Fruit fly (Drosophila melanogaster) whole organism, pupa: ENCODE data around the gene CG4653.

Source experiments
- CG10348 ChIP-seq: fragments of 200-800 bp; sonication (Bioruptor generic); IDR thresholded peaks from 2 replicates; pipeline ENCODE4 v1.3.6; 2022; ENCODE audit warnings: missing biosample characterization, missing genetic modification characterization
- CG12605 ChIP-seq: fragments of 200-800 bp; sonication (Bioruptor generic); IDR thresholded peaks from 2 replicates; pipeline ENCODE4 v1.3.6; 2022; ENCODE audit warnings: missing biosample characterization, missing genetic modification characterization
- CG13204 ChIP-seq: fragments of 200-800 bp; sonication (Bioruptor generic); optimal IDR thresholded peaks from 2 replicates; lab custom pipeline; 2018; ENCODE audit warnings: missing biosample characterization, mild to moderate bottlenecking, missing genetic modification characterization, moderate library complexity
- CG14655 ChIP-seq: fragments of 200-800 bp; sonication (Bioruptor generic); optimal IDR thresholded peaks from 3 replicates; lab custom pipeline; 2017; ENCODE audit warnings: mild to moderate bottlenecking, missing biosample characterization, missing genetic modification reagents, missing genetic modification characterization
- CG15710 ChIP-seq: fragments of 200-800 bp; sonication (Bioruptor generic); optimal IDR thresholded peaks from 2 replicates; lab custom pipeline; 2018; ENCODE audit warnings: missing biosample characterization, mild to moderate bottlenecking, missing genetic modification characterization, moderate library complexity
- CG17806 ChIP-seq: fragments of 200-800 bp; sonication (Bioruptor generic); optimal IDR thresholded peaks from 2 replicates; lab custom pipeline; 2018; ENCODE audit warnings: missing biosample characterization, mild to moderate bottlenecking, missing genetic modification characterization, moderate library complexity
- CG34367 ChIP-seq: fragments of 200-800 bp; sonication (Bioruptor generic); optimal IDR thresholded peaks from 2 replicates; lab custom pipeline; 2018; ENCODE audit warnings: missing biosample characterization, mild to moderate bottlenecking, missing genetic modification characterization
- CG4496 ChIP-seq: fragments of 200-800 bp; sonication (Bioruptor generic); IDR thresholded peaks from 3 replicates; pipeline ENCODE4 v1.3.6; 2022; ENCODE audit warnings: missing biosample characterization, missing genetic modification characterization
- CG8159 ChIP-seq: fragments of 200-800 bp; sonication (Bioruptor generic); optimal IDR thresholded peaks from 3 replicates; lab custom pipeline; 2018; ENCODE audit warnings: missing biosample characterization, mild to moderate bottlenecking, missing genetic modification characterization, moderate library complexity
- CG8301 ChIP-seq: fragments of 200-800 bp; sonication (Bioruptor generic); optimal IDR thresholded peaks from 2 replicates; lab custom pipeline; 2018; ENCODE audit warnings: missing biosample characterization, mild to moderate bottlenecking, missing genetic modification characterization
- CG9948 ChIP-seq: fragments of 200-800 bp; sonication (Bioruptor generic); optimal IDR thresholded peaks from 2 replicates; lab custom pipeline; 2018; ENCODE audit warnings: missing biosample characterization, mild to moderate bottlenecking, missing genetic modification characterization, moderate library complexity
- D1 ChIP-seq: fragments of 200-800 bp; sonication (Bioruptor generic); optimal IDR thresholded peaks from 2 replicates; lab custom pipeline; 2018; ENCODE audit warnings: missing biosample characterization, mild to moderate bottlenecking, missing genetic modification characterization, moderate library complexity
- EcR ChIP-seq: fragments of 200-800 bp; sonication (Bioruptor generic); optimal IDR thresholded peaks from 3 replicates; lab custom pipeline; 2019; ENCODE audit warnings: missing biosample characterization, missing genetic modification characterization, mild to moderate bottlenecking, moderate library complexity, missing genetic modification reagents
- Ets98B ChIP-seq: fragments of 200-800 bp; sonication (Bioruptor generic); IDR thresholded peaks from 2 replicates; pipeline ENCODE4 v1.3.6; 2022; ENCODE audit warnings: missing biosample characterization, missing genetic modification characterization
- Pif1A ChIP-seq: fragments of 200-800 bp; sonication (Bioruptor generic); optimal IDR thresholded peaks from 3 replicates; lab custom pipeline; 2016; ENCODE audit warnings: missing biosample characterization, missing genetic modification characterization
- Pif1B ChIP-seq: fragments of 200-800 bp; sonication (Bioruptor generic); optimal IDR thresholded peaks from 3 replicates; lab custom pipeline; 2016; ENCODE audit warnings: missing biosample characterization, missing genetic modification characterization
- Snoo ChIP-seq: fragments of 200-800 bp; sonication (Bioruptor generic); optimal IDR thresholded peaks from 3 replicates; lab custom pipeline; 2017; ENCODE audit warnings: missing biosample characterization, mild to moderate bottlenecking, missing genetic modification characterization, inconsistent platforms
- fd96Ca ChIP-seq: fragments of 200-800 bp; sonication (Bioruptor generic); IDR thresholded peaks from 3 replicates; pipeline ENCODE4 v1.3.6; 2022; ENCODE audit warnings: missing biosample characterization, missing genetic modification characterization
- gl ChIP-seq: fragments of 200-800 bp; sonication (Bioruptor generic); optimal IDR thresholded peaks from 2 replicates; lab custom pipeline; 2018; ENCODE audit warnings: missing biosample characterization, mild to moderate bottlenecking, missing genetic modification characterization
- rn ChIP-seq: fragments of 200-800 bp; sonication (Bioruptor generic); IDR thresholded peaks from 2 replicates; pipeline ENCODE4 v1.3.6; 2022; ENCODE audit warnings: missing biosample characterization, missing genetic modification characterization

CG4653 gene

DNA sequence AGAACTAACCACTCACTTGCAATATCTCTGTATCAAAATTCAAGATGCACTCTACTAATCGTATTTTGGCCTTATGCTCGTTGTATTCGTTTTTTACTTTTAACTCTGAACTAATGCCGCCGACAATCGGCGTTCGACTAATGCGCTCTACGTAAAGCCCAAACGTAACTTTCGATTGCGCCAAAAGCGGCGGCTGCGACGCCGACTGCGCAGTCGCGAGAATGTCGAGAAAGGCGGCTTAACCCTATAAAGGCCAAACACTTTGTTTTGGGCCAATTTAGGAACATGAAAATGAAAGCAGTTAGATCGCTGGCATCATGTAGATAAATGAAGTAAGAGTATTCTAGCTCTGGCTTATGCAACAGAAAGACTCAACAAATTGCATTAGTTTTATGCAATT, 31.0 kb upstream of the CG4653 start:
- TF ChIP-seq CG14655 = no peak
- TF ChIP-seq CG4496 (GFP tag; lab: Robert Waterston, UW) = no peak
- TF ChIP-seq gl (tag; lab: Kevin White, UChicago) = no peak
- TF ChIP-seq Snoo = no peak
- no peak for TF ChIP-seq EcR (GFP tag; lab: Kevin White, UChicago)
- no peak for TF ChIP-seq CG10348 (GFP tag; lab: Robert Waterston, UW)
- TF ChIP-seq CG17806 (tag; lab: Kevin White, UChicago) = no peak
- TF ChIP-seq Ets98B (GFP tag; lab: Robert Waterston, UW) = no peak
- TF ChIP-seq Pif1A (GFP tag; lab: Kevin White, UChicago) = no peak
- TF ChIP-seq fd96Ca (GFP tag; lab: Robert Waterston, UW) = no peak
- TF ChIP-seq rn (GFP tag; lab: Robert Waterston, UW) = no peak
- TF ChIP-seq CG13204 (GFP tag; lab: Kevin White, UChicago) = no peak
- no peak for TF ChIP-seq Pif1B
- no peak for TF ChIP-seq D1 (tag; lab: Kevin White, UChicago)

DNA sequence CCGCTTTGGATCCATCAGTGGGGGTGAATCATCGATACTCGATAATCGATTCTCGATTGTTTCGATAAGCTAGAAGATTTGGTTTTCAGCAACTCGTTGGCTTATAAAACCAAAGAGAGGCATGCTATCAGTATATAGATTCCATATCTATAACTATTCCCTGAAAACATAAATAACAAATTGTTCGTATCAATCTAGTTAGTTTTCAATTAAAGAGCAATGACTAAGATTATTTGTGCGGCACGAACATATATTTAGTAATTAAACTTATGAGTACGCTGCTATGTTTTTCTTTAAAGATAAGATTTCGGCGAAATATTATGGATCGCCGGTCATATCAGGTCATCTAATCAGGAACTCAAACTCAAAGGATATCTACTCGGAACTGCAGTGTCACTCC, 29.3 kb upstream of the CG4653 start:
- no peak for TF ChIP-seq Ets98B (GFP tag; lab: Robert Waterston, UW)
- no peak for TF ChIP-seq Pif1A (GFP tag; lab: Kevin White, UChicago)

dm6 chrX:16676653-16677052, 27.2 kb upstream of the CG4653 start, which contains the start of gene CG13012:
TSS of gene CG13012 (minus strand) at chrX:16676753.
- no peak for TF ChIP-seq CG13204 (GFP tag; lab: Kevin White, UChicago)
- no peak for TF ChIP-seq CG8301 (tag; lab: Kevin White, UChicago)
- no peak for TF ChIP-seq D1 (tag; lab: Kevin White, UChicago)
- TF ChIP-seq Pif1A (GFP tag; lab: Kevin White, UChicago) = no peak
- no peak for TF ChIP-seq CG34367 (tag; lab: Kevin White, UChicago)
- no peak for TF ChIP-seq Snoo
- no peak for TF ChIP-seq Ets98B (GFP tag; lab: Robert Waterston, UW)

DNA sequence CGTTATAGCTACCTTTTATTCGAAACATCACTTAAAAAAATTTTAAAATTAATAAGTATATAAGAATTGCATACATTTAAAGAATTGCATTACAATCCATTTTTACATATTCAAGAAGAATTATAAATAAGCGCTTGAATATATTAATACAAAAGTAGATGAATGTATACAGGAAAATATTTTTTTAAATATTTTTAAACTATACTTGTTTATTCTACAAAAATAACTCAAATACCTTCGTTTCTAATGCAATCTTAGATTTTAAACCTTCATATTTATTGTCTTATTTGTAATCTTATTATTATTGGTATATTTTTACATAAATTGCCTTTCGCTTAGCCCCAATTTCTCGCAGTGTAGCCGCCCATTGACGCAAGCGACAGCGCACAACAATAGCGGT, 26.7 kb upstream of the CG4653 start:
- TF ChIP-seq CG17806 (tag; lab: Kevin White, UChicago) = no peak
- 0 out of 3 replicates have a peak, but pooled peaks have one; percentile 14 for TF ChIP-seq CG4496 (GFP tag; lab: Robert Waterston, UW)
- peak; percentile 13 for TF ChIP-seq Snoo
- peak; percentile 20 for TF ChIP-seq CG15710 (tag; lab: Kevin White, UChicago)
- TF ChIP-seq CG8159 (tag; lab: Kevin White, UChicago) = peak; percentile 18
- peak; percentile 25 for TF ChIP-seq CG9948 (tag; lab: Kevin White, UChicago)

DNA sequence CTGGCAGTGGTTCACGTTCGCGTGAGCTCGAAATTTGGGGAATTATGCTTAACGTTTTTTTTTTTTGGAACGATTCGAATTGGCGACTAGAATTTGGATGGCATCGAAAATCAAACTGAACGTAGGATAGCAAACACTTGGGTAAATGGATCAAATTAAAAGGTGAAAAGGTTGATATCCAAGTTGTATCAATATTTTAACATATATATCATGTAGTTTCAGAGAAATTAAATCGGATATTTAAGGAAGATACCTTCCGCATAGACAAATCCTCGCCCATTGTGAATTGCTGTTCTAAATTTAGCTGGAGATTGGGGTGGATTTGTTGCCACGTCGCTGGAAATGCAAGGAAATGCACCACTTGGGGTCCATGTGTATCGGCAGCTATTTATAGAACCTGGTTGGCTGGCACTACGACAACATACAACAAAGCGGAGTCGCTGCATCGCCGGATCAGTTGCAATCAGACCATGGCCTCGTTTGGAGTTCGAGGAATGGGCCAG, 25.0 kb upstream of the CG4653 start, which contains the start of the genes CG13010 and sing:
Gene CG13010 (minus strand): TSS at position 101 of the 503 bp plus-strand sequence.
Gene sing (plus strand): TSS at position 453 of the 503 bp plus-strand sequence.
- TF ChIP-seq Pif1B (no peak), CG13204 (GFP tag; lab: Kevin White, UChicago) (no peak), CG8301 (tag; lab: Kevin White, UChicago) (no peak), CG17806 (tag; lab: Kevin White, UChicago) (no peak), CG15710 (tag; lab: Kevin White, UChicago) (no peak), CG10348 (GFP tag; lab: Robert Waterston, UW) (no peak), D1 (tag; lab: Kevin White, UChicago) (no peak), gl (tag; lab: Kevin White, UChicago) (no peak)

- TF ChIP-seq CG4496 (GFP tag; lab: Robert Waterston, UW) (0 out of 3 replicates have a peak, but pooled peaks have one; percentile 13), Snoo (no peak)
These were observed 20.1 kb upstream of the CG4653 start, which contains the start of gene Axs for dm6 chrX:16683765-16684164. TSS of gene Axs (minus strand) at chrX:16683895.

- no peak for TF ChIP-seq CG8159 (tag; lab: Kevin White, UChicago)
- no peak for TF ChIP-seq Pif1B
- no peak for TF ChIP-seq rn (GFP tag; lab: Robert Waterston, UW)
- TF ChIP-seq D1 (tag; lab: Kevin White, UChicago) = no peak
- TF ChIP-seq Pif1A (GFP tag; lab: Kevin White, UChicago) = no peak
- no peak for TF ChIP-seq CG14655
- no peak for TF ChIP-seq gl (tag; lab: Kevin White, UChicago)
- no peak for TF ChIP-seq fd96Ca (GFP tag; lab: Robert Waterston, UW)
- no peak for TF ChIP-seq CG15710 (tag; lab: Kevin White, UChicago)
- no peak for TF ChIP-seq CG12605 (GFP tag; lab: Robert Waterston, UW)
These were observed 16.3 kb upstream of the CG4653 start for dm6 chrX:16687400-16688105.
